Worm (Caenorhabditis elegans): ENCODE measurements around the gene W07A12.4.

W07A12.4 gene

ce11 chrII:9108443-9108842 is 37.6 kb upstream of the W07A12.4 start, which contains the start of gene dnj-23 (continued):
- TF ChIP-seq isw-1 (GFP tag; IDR thresholded peaks at IDR 0.05) (no peak), F16B12.6 (tag; optimal IDR thresholded peaks at IDR 0.05) (no peak), unc-98 (GFP tag; IDR thresholded peaks at IDR 0.05) (no peak), nhr-237 (tag; optimal IDR thresholded peaks at IDR 0.05) (no peak), aha-1 (tag; optimal IDR thresholded peaks at IDR 0.05) (no peak), mdl-1 (tag; optimal IDR thresholded peaks at IDR 0.05) (no peak), snu-23 (GFP tag; optimal IDR thresholded peaks at IDR 0.05) (peak; percentile 8), hpl-2 (GFP tag; optimal IDR thresholded peaks at IDR 0.05) (no peak), lin-15B (tag; optimal IDR thresholded peaks at IDR 0.05) (no peak), hlh-17 (GFP tag; optimal IDR thresholded peaks at IDR 0.05; ENCODE audit: borderline replicate concordance) (no peak), unc-86 (tag; optimal IDR thresholded peaks at IDR 0.05) (no peak), aly-2 (tag; optimal IDR thresholded peaks at IDR 0.05) (no peak), elt-2 (tag; optimal IDR thresholded peaks at IDR 0.05) (no peak), hlh-4 (tag; optimal IDR thresholded peaks at IDR 0.05) (no peak), nhr-76 (tag; optimal IDR thresholded peaks at IDR 0.05) (no peak), egl-27 (tag; optimal IDR thresholded peaks at IDR 0.05) (no peak), xbp-1 (tag; optimal IDR thresholded peaks at IDR 0.05) (no peak), vab-15 (tag; optimal IDR thresholded peaks at IDR 0.05) (no peak), nhr-90 (tag; optimal IDR thresholded peaks at IDR 0.05; ENCODE audit: poor library complexity) (no peak), fkh-8 (tag; optimal IDR thresholded peaks at IDR 0.05) (no peak), ceh-8 (GFP tag; optimal IDR thresholded peaks at IDR 0.05) (no peak), Y116A8C.19 (tag; optimal IDR thresholded peaks at IDR 0.05; ENCODE audit: borderline replicate concordance) (no peak), ceh-63 (GFP tag; optimal IDR thresholded peaks at IDR 0.05) (no peak), sox-4 (tag; optimal IDR thresholded peaks at IDR 0.05) (no peak), tlp-1 (tag; optimal IDR thresholded peaks at IDR 0.05) (no peak), sptf-1 (tag; optimal IDR thresholded peaks at IDR 0.05) (no peak), pqm-1 (tag; optimal IDR thresholded peaks at IDR 0.05) (no peak), C16A3.4 (tag; optimal IDR thresholded peaks at IDR 0.05) (no peak), swsn-7 (tag; optimal IDR thresholded peaks at IDR 0.05) (no peak), mab-9 (GFP tag; IDR thresholded peaks at IDR 0.05) (no peak), nhr-12 (tag; optimal IDR thresholded peaks at IDR 0.05) (no peak), lsy-2 (tag; optimal IDR thresholded peaks at IDR 0.05) (peak; percentile 9 to 65), dpl-1 (GFP tag; optimal IDR thresholded peaks at IDR 0.05) (peak; percentile 68 to 87 (median 83)), ztf-11 (tag; optimal IDR thresholded peaks at IDR 0.05) (no peak), lin-35 (GFP tag; optimal IDR thresholded peaks at IDR 0.05) (peak; percentile 85 to 95), ets-5 (GFP tag; IDR thresholded peaks at IDR 0.05) (no peak), ceh-88 (GFP tag; IDR thresholded peaks at IDR 0.05) (no peak), skn-1 (tag; optimal IDR thresholded peaks at IDR 0.05) (peak; percentile 59), fkh-10 (GFP tag; optimal IDR thresholded peaks at IDR 0.05) (no peak), pax-3 (tag; optimal IDR thresholded peaks at IDR 0.05) (no peak), nhr-28 (tag; optimal IDR thresholded peaks at IDR 0.05) (no peak), unc-130 (tag; optimal IDR thresholded peaks at IDR 0.05) (no peak), ces-1 (GFP tag; optimal IDR thresholded peaks at IDR 0.05) (no peak), rnt-1 (tag; optimal IDR thresholded peaks at IDR 0.05) (peak; percentile 18), ama-1 (optimal IDR thresholded peaks at IDR 0.05) (no peak), nhr-85 (tag) (no peak), nhr-84 (tag; optimal IDR thresholded peaks at IDR 0.05) (no peak), C04F5.9 (tag; optimal IDR thresholded peaks at IDR 0.05) (no peak), mef-2 (tag; optimal IDR thresholded peaks at IDR 0.05) (no peak), lin-14 (GFP tag; optimal IDR thresholded peaks at IDR 0.05) (peak; percentile 4), nhr-11 (tag; optimal IDR thresholded peaks at IDR 0.05) (no peak), sup-37 (GFP tag; optimal IDR thresholded peaks at IDR 0.05) (no peak), lir-3 (tag; optimal IDR thresholded peaks at IDR 0.05; ENCODE audit: poor library complexity) (no peak), lin-13 (GFP tag; optimal IDR thresholded peaks at IDR 0.05) (no peak), efl-3 (GFP tag; optimal IDR thresholded peaks at IDR 0.05) (no peak)

All from whole organism, L1 larva.